Worm (Caenorhabditis elegans): Measurements from ENCODE around the gene F36H1.11.

F36H1.11 gene

DNA sequence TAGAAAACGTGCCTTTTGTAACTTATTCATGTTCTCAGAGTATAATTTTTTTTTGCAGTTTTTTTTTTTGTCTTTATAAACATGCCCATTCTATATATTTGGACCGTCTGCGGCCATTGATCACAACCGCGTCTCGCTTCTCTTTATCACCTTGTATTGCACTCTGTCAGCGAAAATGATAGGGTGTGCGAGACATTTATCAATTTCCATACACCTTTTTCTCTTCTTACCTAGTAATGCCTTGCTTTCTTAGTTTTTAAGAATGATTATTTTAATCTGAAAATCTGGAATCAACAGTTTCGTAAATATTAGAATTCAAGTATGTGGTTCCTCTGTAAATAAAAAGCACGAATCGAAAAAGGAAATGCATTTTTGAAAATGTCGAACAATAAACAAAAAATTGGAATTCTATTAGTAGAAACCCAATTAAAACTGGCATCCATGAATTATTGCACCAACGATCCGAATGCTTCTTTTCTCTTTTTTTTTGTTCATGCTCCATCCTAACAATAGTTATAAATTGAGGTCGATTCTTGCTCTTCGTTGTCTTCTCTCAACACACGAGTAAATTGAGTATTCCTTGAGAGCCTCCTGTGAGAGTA lies 11.8 kb upstream of the F36H1.11 start (continued):
- TF ChIP-seq pbrm-1 (GFP tag; IDR thresholded peaks at IDR 0.05) (no peak), F49E8.2 (tag; optimal IDR thresholded peaks at IDR 0.05; ENCODE audit: insufficient read depth) (peak; percentile 24), let-607 (tag; optimal IDR thresholded peaks at IDR 0.05) (no peak), madf-8 (GFP tag; conservative IDR thresholded peaks at IDR 0.05) (no peak), hsf-1 (GFP tag; IDR thresholded peaks at IDR 0.05) (peak; percentile 35; the same call in 1 of the 2 replicates), snpc-4 (GFP tag; optimal IDR thresholded peaks at IDR 0.05) (no peak), snpc-4 (tag; optimal IDR thresholded peaks at IDR 0.05) (no peak), snpc-3.4 (tag; optimal IDR thresholded peaks at IDR 0.05) (no peak), hlh-26 (GFP tag; conservative IDR thresholded peaks at IDR 0.05) (no peak), attf-3 (GFP tag; conservative IDR thresholded peaks at IDR 0.05) (no peak), lin-54 (GFP tag; optimal IDR thresholded peaks at IDR 0.05) (no peak), die-1 (tag; optimal IDR thresholded peaks at IDR 0.05) (no peak), lir-1 (GFP tag; conservative IDR thresholded peaks at IDR 0.05) (no peak), nhr-120 (GFP tag; IDR thresholded peaks at IDR 0.05) (no peak), aptf-2 (GFP tag; conservative IDR thresholded peaks at IDR 0.05) (no peak), Y53G8AR.9 (GFP tag; conservative IDR thresholded peaks at IDR 0.05) (peak; percentile 71), D2030.7 (GFP tag; IDR thresholded peaks at IDR 0.05) (no peak; the same call in 1 of the 2 replicates), ztf-3 (GFP tag; optimal IDR thresholded peaks at IDR 0.05) (no peak), tbp1 (GFP tag; optimal IDR thresholded peaks at IDR 0.05) (peak; percentile 7), rec-8 (tag; optimal IDR thresholded peaks at IDR 0.05) (no peak), attf-6 (GFP tag; IDR thresholded peaks at IDR 0.05) (no peak), C17E4.6 (GFP tag; IDR thresholded peaks at IDR 0.05) (no peak), madf-6 (GFP tag; IDR thresholded peaks at IDR 0.05) (peak; percentile 52; the same call in 1 of the 2 replicates)

DNA sequence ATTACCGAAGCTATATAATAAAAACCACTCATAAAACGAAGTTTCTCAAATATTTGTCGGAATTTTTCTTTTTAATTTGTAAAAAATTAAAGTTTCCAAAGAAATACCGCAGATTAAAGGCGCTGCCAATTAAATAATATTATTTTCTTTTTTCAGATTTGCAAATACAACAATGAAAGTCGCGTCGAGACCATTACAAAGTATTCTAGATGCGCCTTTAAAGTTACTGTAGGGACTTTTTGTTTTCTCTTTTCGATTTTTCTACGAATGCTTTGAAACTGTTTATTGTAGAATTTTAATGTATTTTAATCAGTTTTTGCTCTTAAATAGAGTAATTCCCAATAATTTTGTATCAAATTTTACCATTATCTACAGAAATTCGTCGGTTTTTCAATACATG lies 10.8 kb upstream of the F36H1.11 start:
- no peak for TF ChIP-seq attf-5 (GFP tag; optimal IDR thresholded peaks at IDR 0.05)
- TF ChIP-seq F10E7.11 (tag; optimal IDR thresholded peaks at IDR 0.05), result no peak
- TF ChIP-seq F33H1.4 (GFP tag; IDR thresholded peaks at IDR 0.05), result peak; percentile 78
- no peak for TF ChIP-seq F49E8.2 (tag; optimal IDR thresholded peaks at IDR 0.05; ENCODE audit: insufficient read depth)
- TF ChIP-seq madf-8 (GFP tag; conservative IDR thresholded peaks at IDR 0.05), result 0 out of 2 replicates have a peak, but pooled peaks have one; percentile 18
- TF ChIP-seq lag-1 (GFP tag; IDR thresholded peaks at IDR 0.05), result no peak
- TF ChIP-seq somi-1 (GFP tag; optimal IDR thresholded peaks at IDR 0.05), result no peak
- TF ChIP-seq akir-1 (GFP tag; optimal IDR thresholded peaks at IDR 0.05), result no peak
- no peak for TF ChIP-seq ceh-91 (GFP tag; IDR thresholded peaks at IDR 0.05)
- TF ChIP-seq tbx-9 (tag; optimal IDR thresholded peaks at IDR 0.05; ENCODE audit: borderline replicate concordance), result no peak
- no peak for TF ChIP-seq unc-130 (GFP tag; optimal IDR thresholded peaks at IDR 0.05)
- TF ChIP-seq attf-6 (GFP tag; IDR thresholded peaks at IDR 0.05), result no peak
- no peak for TF ChIP-seq tbp1 (GFP tag; optimal IDR thresholded peaks at IDR 0.05)
- TF ChIP-seq xnd-1 (tag; optimal IDR thresholded peaks at IDR 0.05), result peak; percentile 64
- TF ChIP-seq madf-10 (tag; optimal IDR thresholded peaks at IDR 0.05), result no peak
- TF ChIP-seq lsl-1 (GFP tag; optimal IDR thresholded peaks at IDR 0.05), result peak; percentile 76
- no peak for TF ChIP-seq atf-7 (tag; optimal IDR thresholded peaks at IDR 0.05)
- TF ChIP-seq hmg-1.2 (GFP tag; IDR thresholded peaks at IDR 0.05), result no peak
- no peak for TF ChIP-seq ama-1 (optimal IDR thresholded peaks at IDR 0.05)
- TF ChIP-seq ama-1 (GFP tag; optimal IDR thresholded peaks at IDR 0.05), result no peak
- TF ChIP-seq die-1 (tag; optimal IDR thresholded peaks at IDR 0.05), result no peak
- TF ChIP-seq lin-26 (GFP tag; IDR thresholded peaks at IDR 0.05), result no peak
- no peak for TF ChIP-seq snpc-4 (GFP tag; optimal IDR thresholded peaks at IDR 0.05)
- no peak for TF ChIP-seq snpc-4 (tag; optimal IDR thresholded peaks at IDR 0.05)
- no peak for TF ChIP-seq B0336.3 (GFP tag; IDR thresholded peaks at IDR 0.05)
- no peak for TF ChIP-seq bed-1 (GFP tag; IDR thresholded peaks at IDR 0.05)
- TF ChIP-seq madf-6 (GFP tag; IDR thresholded peaks at IDR 0.05), result peak; percentile 61
- no peak for TF ChIP-seq dpff-1 (tag; optimal IDR thresholded peaks at IDR 0.05)

Data from whole organism, young adult.